Worm (Caenorhabditis elegans) whole organism, L4 larva: ENCODE results near the gene dgn-2.

Source experiments
- F26F4.8 ChIP-seq: fragments of 200-800 bp; sonication (Bioruptor generic); conservative IDR thresholded peaks from 2 replicates; pipeline ENCODE4 v1.3.6; 2022; ENCODE audit warnings: missing genetic modification characterization, missing compliant biosample characterization
- F49E8.2 ChIP-seq: sonication (generic microtip); optimal IDR thresholded peaks from 2 replicates; lab custom pipeline; 2016; ENCODE audit warnings: missing compliant biosample characterization, mild to moderate bottlenecking, missing genetic modification characterization, borderline replicate concordance
- T20F7.1 ChIP-seq: fragments of 200-800 bp; sonication (Bioruptor generic); optimal IDR thresholded peaks from 2 replicates; lab custom pipeline; 2018; ENCODE audit warnings: mild to moderate bottlenecking, missing genetic modification characterization, missing compliant biosample characterization
- Y105C5A.15 ChIP-seq: fragments of 200-800 bp; sonication (Bioruptor generic); IDR thresholded peaks from 2 replicates; pipeline ENCODE4 v1.3.6; 2022; ENCODE audit warnings: missing genetic modification characterization, missing compliant biosample characterization
- Y75B8A.6 ChIP-seq: fragments of 200-800 bp; sonication (Bioruptor generic); IDR thresholded peaks from 2 replicates; pipeline ENCODE4 v1.3.6; 2022; ENCODE audit warnings: missing genetic modification reagents, missing genetic modification characterization, missing compliant biosample characterization
- ZK337.2 ChIP-seq: fragments of 200-800 bp; sonication (Bioruptor generic); IDR thresholded peaks from 2 replicates; pipeline ENCODE4 v1.3.6; 2022; ENCODE audit warnings: missing genetic modification reagents, missing genetic modification characterization, missing compliant biosample characterization
- ceh-32 ChIP-seq: sonication (generic microtip); optimal IDR thresholded peaks from 2 replicates; lab custom pipeline; 2016; ENCODE audit warnings: mild to moderate bottlenecking, missing genetic modification characterization, missing compliant biosample characterization; ENCODE audit not compliant: poor library complexity
- ces-1 ChIP-seq: fragments of 150-350 bp; sonication (generic microtip); optimal IDR thresholded peaks from 4 replicates; lab custom pipeline; 2014; ENCODE audit warnings: missing biosample characterization, missing genetic modification reagents, missing genetic modification characterization
- ctbp-1 ChIP-seq: fragments of 200-800 bp; sonication (Bioruptor generic); IDR thresholded peaks from 2 replicates; pipeline ENCODE4 v1.3.6; 2022; ENCODE audit warnings: missing genetic modification reagents, missing genetic modification characterization, missing compliant biosample characterization
- daf-16 ChIP-seq, 3 experiments: sonication (generic microtip); optimal IDR thresholded peaks; 2 replicates each; lab custom pipeline; 2016 to 2017; ENCODE audit warnings: missing genetic modification characterization in 3 of 3, missing genetic modification reagents in 3 of 3, mild to moderate bottlenecking in 2 of 3, missing compliant biosample characterization in 2 of 3, missing biosample characterization in 1 of 3, moderate library complexity in 1 of 3
- daf-19 ChIP-seq: fragments of 200-800 bp; sonication (Bioruptor generic); conservative IDR thresholded peaks from 2 replicates; pipeline ENCODE4 v1.3.6; 2022; ENCODE audit warnings: missing genetic modification characterization, missing compliant biosample characterization
- dpl-1 ChIP-seq: fragments of 150-350 bp; optimal IDR thresholded peaks from 2 replicates; lab custom pipeline; 2014; ENCODE audit warnings: missing biosample characterization, missing genetic modification reagents, missing genetic modification characterization
- duxl-1 ChIP-seq: sonication (generic microtip); optimal IDR thresholded peaks from 2 replicates; lab custom pipeline; 2016; ENCODE audit warnings: mild to moderate bottlenecking, missing genetic modification characterization, moderate library complexity, missing compliant biosample characterization; ENCODE audit not compliant: poor library complexity
- dve-1 ChIP-seq: sonication (generic microtip); optimal IDR thresholded peaks from 2 replicates; lab custom pipeline; 2017; ENCODE audit warnings: antibody characterized with exemption, mild to moderate bottlenecking, missing genetic modification characterization, missing compliant biosample characterization; ENCODE audit not compliant: insufficient read depth
- egl-27 ChIP-seq: sonication (generic microtip); optimal IDR thresholded peaks from 3 replicates; lab custom pipeline; 2017; ENCODE audit warnings: missing biosample characterization, missing genetic modification reagents, missing genetic modification characterization
- hif-1 ChIP-seq, 2 experiments: sonication (generic microtip); optimal IDR thresholded peaks; 2 replicates each; lab custom pipeline; 2016 to 2017; ENCODE audit warnings: missing compliant biosample characterization in 2 of 2, missing genetic modification characterization in 2 of 2, missing genetic modification reagents in 2 of 2, missing genotype in 2 of 2, mild to moderate bottlenecking in 1 of 2
- hlh-11 ChIP-seq: fragments of 200-800 bp; sonication (Bioruptor generic); optimal IDR thresholded peaks from 2 replicates; lab custom pipeline; 2018; ENCODE audit warnings: mild to moderate bottlenecking, missing genetic modification characterization, missing compliant biosample characterization
- hlh-30 ChIP-seq: sonication (generic microtip); optimal IDR thresholded peaks from 2 replicates; lab custom pipeline; 2017; ENCODE audit warnings: antibody characterized with exemption, mild to moderate bottlenecking, missing genetic modification characterization, missing compliant biosample characterization; ENCODE audit not compliant: insufficient read depth
- hmg-1.1 ChIP-seq: fragments of 200-800 bp; sonication (Bioruptor generic); IDR thresholded peaks from 2 replicates; pipeline ENCODE4 v1.3.6; 2022; ENCODE audit warnings: missing genetic modification reagents, missing genetic modification characterization, missing compliant biosample characterization
- jun-1 ChIP-seq: fragments of 150-350 bp; optimal IDR thresholded peaks from 2 replicates; lab custom pipeline; 2014; ENCODE audit warnings: missing biosample characterization, missing genetic modification reagents, missing genetic modification characterization
- lin-13 ChIP-seq: fragments of 150-350 bp; optimal IDR thresholded peaks from 2 replicates; lab custom pipeline; 2014; ENCODE audit warnings: missing biosample characterization, missing genetic modification reagents, missing genetic modification characterization
- lin-15B ChIP-seq: fragments of 150-350 bp; sonication (generic microtip); optimal IDR thresholded peaks from 3 replicates; lab custom pipeline; 2014; ENCODE audit warnings: missing biosample characterization, missing genetic modification characterization
- lin-38 ChIP-seq: fragments of 200-800 bp; sonication (Bioruptor generic); IDR thresholded peaks from 2 replicates; pipeline ENCODE4 v1.3.6; 2022; ENCODE audit warnings: missing genetic modification reagents, missing genetic modification characterization, missing compliant biosample characterization
- lir-3 ChIP-seq: sonication (generic microtip); optimal IDR thresholded peaks from 2 replicates; lab custom pipeline; 2016; ENCODE audit warnings: mild to moderate bottlenecking, missing genetic modification characterization, missing compliant biosample characterization
- lsy-2 ChIP-seq, 2 experiments: fragments of 150-350 bp in 1 of 2; sonication (generic microtip) in 1 of 2; optimal IDR thresholded peaks; 2 replicates each; lab custom pipeline; 2014 to 2017; ENCODE audit warnings: missing biosample characterization in 2 of 2, missing genetic modification characterization in 2 of 2
- madf-9 ChIP-seq: fragments of 200-800 bp; sonication (Bioruptor generic); conservative IDR thresholded peaks from 2 replicates; pipeline ENCODE4 v1.3.6; 2022; ENCODE audit warnings: missing genetic modification reagents, missing genetic modification characterization, missing compliant biosample characterization
- mdl-1 ChIP-seq, 2 experiments: fragments of 150-350 bp in 1 of 2; sonication (generic microtip) in 1 of 2; optimal IDR thresholded peaks; 2 replicates each; lab custom pipeline; 2014 to 2017; ENCODE audit warnings: missing biosample characterization in 2 of 2, missing genetic modification characterization in 2 of 2
- mep-1 ChIP-seq: fragments of 150-350 bp; sonication (generic microtip); optimal IDR thresholded peaks from 3 replicates; lab custom pipeline; 2014; ENCODE audit warnings: missing biosample characterization, missing genetic modification characterization
- mxl-2 ChIP-seq: fragments of 200-800 bp; sonication (Bioruptor generic); conservative IDR thresholded peaks from 2 replicates; pipeline ENCODE4 v1.3.6; 2022; ENCODE audit warnings: missing genetic modification reagents, missing genetic modification characterization, missing compliant biosample characterization
- nhr-10 ChIP-seq: fragments of 150-350 bp; optimal IDR thresholded peaks from 2 replicates; lab custom pipeline; 2014; ENCODE audit warnings: missing biosample characterization, missing genetic modification characterization
- nhr-102 ChIP-seq: sonication (generic microtip); optimal IDR thresholded peaks from 2 replicates; lab custom pipeline; 2016; ENCODE audit warnings: mild to moderate bottlenecking, missing genetic modification characterization, moderate library complexity, missing compliant biosample characterization
- nhr-11 ChIP-seq: fragments of 150-350 bp; optimal IDR thresholded peaks from 2 replicates; lab custom pipeline; 2014; ENCODE audit warnings: missing biosample characterization, missing genetic modification characterization
- nhr-25 ChIP-seq: sonication (generic microtip); optimal IDR thresholded peaks from 2 replicates; lab custom pipeline; 2017; ENCODE audit warnings: missing genetic modification characterization, mild to moderate bottlenecking, missing compliant biosample characterization, antibody characterized with exemption, moderate library complexity, borderline replicate concordance; ENCODE audit not compliant: insufficient read depth
- nhr-48 ChIP-seq: sonication (generic microtip); optimal IDR thresholded peaks from 2 replicates; lab custom pipeline; 2016; ENCODE audit warnings: mild to moderate bottlenecking, missing genetic modification characterization, missing compliant biosample characterization
- nhr-6 ChIP-seq: fragments of 150-350 bp; optimal IDR thresholded peaks from 2 replicates; lab custom pipeline; 2014; ENCODE audit warnings: missing biosample characterization, missing genetic modification characterization
- nhr-77 ChIP-seq: fragments of 150-350 bp; optimal IDR thresholded peaks from 2 replicates; lab custom pipeline; 2014; ENCODE audit warnings: missing biosample characterization, missing genetic modification characterization
- php-3 ChIP-seq: fragments of 200-800 bp; sonication (Bioruptor generic); IDR thresholded peaks from 2 replicates; pipeline ENCODE4 v1.3.6; 2022; ENCODE audit warnings: missing genetic modification reagents, missing genetic modification characterization, missing compliant biosample characterization
- rbr-2 ChIP-seq: sonication (generic microtip); optimal IDR thresholded peaks from 2 replicates; lab custom pipeline; 2016; ENCODE audit warnings: missing genotype, missing genetic modification characterization, missing compliant biosample characterization
- sdz-12 ChIP-seq: fragments of 200-800 bp; sonication (Bioruptor generic); optimal IDR thresholded peaks from 2 replicates; lab custom pipeline; 2018; ENCODE audit warnings: mild to moderate bottlenecking, missing genetic modification characterization, missing compliant biosample characterization
- spr-1 ChIP-seq: sonication (generic microtip); optimal IDR thresholded peaks from 2 replicates; lab custom pipeline; 2016; ENCODE audit warnings: mild to moderate bottlenecking, missing genetic modification characterization, missing compliant biosample characterization
- spr-3 ChIP-seq: fragments of 200-800 bp; sonication (Bioruptor generic); optimal IDR thresholded peaks from 2 replicates; lab custom pipeline; 2018; ENCODE audit warnings: mild to moderate bottlenecking, missing genetic modification characterization, missing compliant biosample characterization
- unc-39 ChIP-seq: sonication (generic microtip); optimal IDR thresholded peaks from 2 replicates; lab custom pipeline; 2017; ENCODE audit warnings: missing biosample characterization, missing genetic modification characterization
- unc-62 ChIP-seq, 3 experiments: fragments of 150-350 bp in 1 of 3; sonication (generic microtip); optimal IDR thresholded peaks in 2 of 3; peaks in 1 of 3; 1 replicate in 1 of 3; 2 replicates in 2 of 3; lab custom pipeline; 2014 to 2017; ENCODE audit warnings: missing biosample characterization in 3 of 3, missing genetic modification characterization in 3 of 3, missing genetic modification reagents in 3 of 3, missing genotype in 1 of 3
- vab-7 ChIP-seq: fragments of 200-800 bp; sonication (Bioruptor generic); IDR thresholded peaks from 2 replicates; pipeline ENCODE4 v1.3.6; 2022; ENCODE audit warnings: missing genetic modification reagents, missing genetic modification characterization, missing compliant biosample characterization
- zfp-2 ChIP-seq: sonication (generic microtip); optimal IDR thresholded peaks from 2 replicates; lab custom pipeline; 2016; ENCODE audit warnings: mild to moderate bottlenecking, missing genetic modification characterization, missing compliant biosample characterization

Gene dgn-2

ce11 chrX:1327201-1327600 lies 40.1 kb downstream of the dgn-2 start:
- TF ChIP-seq nhr-10 (tag; lab: Kevin White, UChicago) (no peak), Y75B8A.6 (GFP tag; lab: Robert Waterston, UW) (no peak), unc-62 (GFP tag; optimal IDR thresholded peaks at IDR 0.05 in 1 of 2; lab: Kevin White, UChicago) (peak in 1 of 2 experiments; percentile 96), unc-62 (tag; optimal IDR thresholded peaks at IDR 0.05; lab: Kevin White, UChicago) (no peak)
- TF ChIP-seq, all 104 proteins: peak for 1

- TF ChIP-seq rbr-2 (peak; percentile 87), nhr-102 (tag; lab: Kevin White, UChicago) (peak; percentile 87), mxl-2 (GFP tag; lab: Robert Waterston, UW) (0 out of 2 replicates have a peak, but pooled peaks have one; percentile 24), lin-13 (GFP tag; lab: Kevin White, UChicago) (peak; percentile 80), ces-1 (GFP tag; lab: Kevin White, UChicago) (peak; percentile 59), duxl-1 (tag; lab: Kevin White, UChicago) (peak; percentile 96), nhr-25 (tag; lab: Kevin White, UChicago) (peak; percentile 58), mdl-1 (tag; optimal IDR thresholded peaks at IDR 0.05; lab: Kevin White, UChicago) (peak; percentile 76 to 90), lin-15B (tag; lab: Kevin White, UChicago) (no peak), unc-62 (GFP tag; optimal IDR thresholded peaks at IDR 0.05 in 1 of 2; lab: Kevin White, UChicago) (peak in 1 of 2 experiments; percentile 85), unc-62 (tag; optimal IDR thresholded peaks at IDR 0.05; lab: Kevin White, UChicago) (no peak), hlh-30 (tag; lab: Kevin White, UChicago) (peak; percentile 69), lsy-2 (tag; optimal IDR thresholded peaks at IDR 0.05; lab: Kevin White, UChicago) (peak; percentile 62 to 88), T20F7.1 (GFP tag; lab: Kevin White, UChicago) (peak; percentile 71), hif-1 (tag; optimal IDR thresholded peaks at IDR 0.05; lab: Kevin White, UChicago) (peak in 1 of 2 experiments; percentile 49), jun-1 (tag; lab: Kevin White, UChicago) (peak; percentile 60), lir-3 (tag; lab: Kevin White, UChicago) (no peak), dve-1 (tag; lab: Kevin White, UChicago) (peak; percentile 67), unc-39 (tag; lab: Kevin White, UChicago) (no peak), dpl-1 (GFP tag; lab: Kevin White, UChicago) (peak; percentile 33), hmg-1.1 (peak; percentile 96), php-3 (GFP tag; lab: Robert Waterston, UW) (peak; percentile 46; the same call in 1 of the 2 replicates), spr-1 (tag; lab: Kevin White, UChicago) (peak; percentile 83), vab-7 (peak; percentile 52; the same call in 1 of the 2 replicates), nhr-11 (tag; lab: Kevin White, UChicago) (peak; percentile 67), ZK337.2 (GFP tag; lab: Robert Waterston, UW) (no peak), nhr-48 (peak; percentile 63), mep-1 (tag; lab: Kevin White, UChicago) (peak; percentile 93), zfp-2 (tag; lab: Kevin White, UChicago) (no peak), daf-16 (GFP tag; optimal IDR thresholded peaks at IDR 0.05; lab: Kevin White, UChicago) (peak in 1 of 2 experiments; percentile 14), daf-16 (tag; optimal IDR thresholded peaks at IDR 0.05; lab: Kevin White, UChicago) (peak; percentile 62), F26F4.8 (no peak), Y105C5A.15 (no peak), Y75B8A.6 (GFP tag; lab: Robert Waterston, UW) (no peak), lin-38 (GFP tag; lab: Robert Waterston, UW) (no peak; the same call in 1 of the 2 replicates), madf-9 (GFP tag; lab: Robert Waterston, UW) (peak; percentile 50; the same call in 1 of the 2 replicates), nhr-77 (tag; lab: Kevin White, UChicago) (peak; percentile 93), ceh-32 (tag; lab: Kevin White, UChicago) (no peak), sdz-12 (GFP tag; lab: Kevin White, UChicago) (no peak), nhr-6 (peak; percentile 23), egl-27 (no peak), ctbp-1 (GFP tag; lab: Robert Waterston, UW) (peak; percentile 81), spr-3 (peak; percentile 53), F49E8.2 (no peak), hlh-11 (tag; lab: Kevin White, UChicago) (peak; percentile 76), daf-19 (GFP tag; lab: Robert Waterston, UW) (0 out of 2 replicates have a peak, but pooled peaks have one; percentile 8)
These were observed 44.3 kb downstream of the dgn-2 start for ce11 chrX:1322997-1323396.
